Fruit fly (Drosophila melanogaster) whole organism, wandering third instar larva: Measurements from ENCODE around the gene hoip.

ENCODE experiments used
- CG32264 ChIP-seq: fragments of 200-800 bp; sonication (Bioruptor generic); optimal IDR thresholded peaks from 2 replicates; lab custom pipeline; 2016; ENCODE audit warnings: missing biosample characterization, missing genetic modification characterization
- CG9705 ChIP-seq: fragments of 200-800 bp; sonication (Bioruptor generic); optimal IDR thresholded peaks from 2 replicates; lab custom pipeline; 2018; ENCODE audit warnings: missing biosample characterization, mild to moderate bottlenecking, missing genetic modification characterization
- CrebA ChIP-seq: fragments of 200-800 bp; sonication (Bioruptor generic); optimal IDR thresholded peaks from 2 replicates; lab custom pipeline; 2016; ENCODE audit warnings: missing biosample characterization, mild to moderate bottlenecking, missing genetic modification characterization, borderline replicate concordance
- Dif ChIP-seq: fragments of 200-275, 200-300 bp; sonication (Bioruptor generic); optimal IDR thresholded peaks from 2 replicates; lab custom pipeline; 2018; ENCODE audit warnings: missing biosample characterization, missing genetic modification characterization; ENCODE audit not compliant: partially characterized antibody
- GATAd ChIP-seq: sonication (Bioruptor generic); optimal IDR thresholded peaks from 2 replicates; lab custom pipeline; 2016; ENCODE audit warnings: missing biosample characterization, missing genetic modification characterization
- HLH106 ChIP-seq: fragments of 200-800 bp; optimal IDR thresholded peaks from 3 replicates; lab custom pipeline; 2019; ENCODE audit warnings: missing biosample characterization, mild to moderate bottlenecking, missing genetic modification characterization, moderate library complexity
- Hnf4 ChIP-seq: fragments of 200-800 bp; sonication (Bioruptor generic); optimal IDR thresholded peaks from 2 replicates; lab custom pipeline; 2016; ENCODE audit warnings: missing biosample characterization, mild to moderate bottlenecking, missing genetic modification characterization
- Hr78 ChIP-seq: fragments of >200 bp; optimal IDR thresholded peaks from 2 replicates; lab custom pipeline; 2017; ENCODE audit warnings: missing biosample characterization, missing genetic modification characterization
- Hr83 ChIP-seq: fragments of 200-300 bp; sonication (Bioruptor generic); optimal IDR thresholded peaks from 2 replicates; lab custom pipeline; 2016; ENCODE audit warnings: missing biosample characterization, mild to moderate bottlenecking, missing genetic modification characterization, moderate library complexity; ENCODE audit not compliant: poor library complexity, severe bottlenecking
- Mio ChIP-seq: sonication (Bioruptor generic); optimal IDR thresholded peaks from 2 replicates; lab custom pipeline; 2016; ENCODE audit warnings: missing biosample characterization, missing genetic modification characterization
- Myc ChIP-seq: fragments of >200 bp; optimal IDR thresholded peaks from 2 replicates; lab custom pipeline; 2017
- OdsH ChIP-seq: fragments of 200-800 bp; sonication (Bioruptor generic); optimal IDR thresholded peaks from 2 replicates; lab custom pipeline; 2016; ENCODE audit warnings: missing biosample characterization, mild to moderate bottlenecking, missing genetic modification characterization
- Rel ChIP-seq, 2 experiments: fragments of 200-800 bp; sonication (Bioruptor generic) in 1 of 2; optimal IDR thresholded peaks; 2 replicates in 1 of 2; 3 replicates in 1 of 2; lab custom pipeline; 2016 to 2019; ENCODE audit warnings: mild to moderate bottlenecking in 2 of 2, missing biosample characterization in 2 of 2, missing genetic modification characterization in 2 of 2, moderate library complexity in 1 of 2
- br ChIP-seq: fragments of 200-800 bp; sonication (Bioruptor generic); optimal IDR thresholded peaks from 2 replicates; lab custom pipeline; 2016; ENCODE audit warnings: missing biosample characterization, missing genetic modification characterization
- brk ChIP-seq: fragments of 200-800 bp; sonication (Bioruptor generic); optimal IDR thresholded peaks from 2 replicates; lab custom pipeline; 2016; ENCODE audit warnings: missing biosample characterization, mild to moderate bottlenecking, missing genetic modification characterization
- dl ChIP-seq, 2 experiments: fragments of 175-275, 200-275 bp in 1 of 2; fragments of 200-275 bp in 1 of 2; sonication (Bioruptor generic); optimal IDR thresholded peaks; lab custom pipeline; 2018; ENCODE audit warnings: mild to moderate bottlenecking in 2 of 2, missing biosample characterization in 2 of 2, missing genetic modification characterization in 2 of 2, moderate library complexity in 2 of 2; ENCODE audit not compliant: partially characterized antibody in 2 of 2, insufficient read depth in 1 of 2
- dmrt93B ChIP-seq: fragments of 200-800 bp; sonication (Bioruptor generic); optimal IDR thresholded peaks from 2 replicates; lab custom pipeline; 2018; ENCODE audit warnings: missing biosample characterization, mild to moderate bottlenecking, missing genetic modification characterization
- fru ChIP-seq: fragments of 200-800 bp; sonication (Bioruptor generic); optimal IDR thresholded peaks from 3 replicates; lab custom pipeline; 2016; ENCODE audit warnings: missing biosample characterization, mild to moderate bottlenecking, missing genetic modification characterization
- h ChIP-seq: fragments of 200-800 bp; sonication (Bioruptor generic); optimal IDR thresholded peaks from 3 replicates; lab custom pipeline; 2016; ENCODE audit warnings: missing biosample characterization, mild to moderate bottlenecking, missing genetic modification characterization
- lola ChIP-seq: fragments of >200 bp; optimal IDR thresholded peaks from 2 replicates; lab custom pipeline; 2017; ENCODE audit warnings: missing biosample characterization, missing genetic modification characterization
- pan ChIP-seq: fragments of >200 bp; optimal IDR thresholded peaks from 2 replicates; lab custom pipeline; 2017
- rgr ChIP-seq: fragments of 200-800 bp; sonication (Bioruptor generic); optimal IDR thresholded peaks from 3 replicates; lab custom pipeline; 2016; ENCODE audit warnings: missing biosample characterization, mild to moderate bottlenecking, missing genetic modification characterization
- sage ChIP-seq: fragments of 200-800 bp; sonication (Bioruptor generic); optimal IDR thresholded peaks from 2 replicates; lab custom pipeline; 2016; ENCODE audit warnings: missing biosample characterization, mild to moderate bottlenecking, missing genetic modification characterization
- sv ChIP-seq: fragments of 200-800 bp; sonication (Bioruptor generic); optimal IDR thresholded peaks from 3 replicates; lab custom pipeline; 2016; ENCODE audit warnings: missing biosample characterization, missing genetic modification characterization
- tai ChIP-seq: sonication (Bioruptor generic); optimal IDR thresholded peaks from 2 replicates; lab custom pipeline; 2016; ENCODE audit warnings: missing biosample characterization, missing genetic modification characterization

Gene hoip

dm6 chr2L:9707103-9707502 is 7.5 kb downstream of the hoip start:
- no peak for TF ChIP-seq Mio (GFP tag; lab: Kevin White, UChicago)
- TF ChIP-seq sage, result no peak
- no peak for TF ChIP-seq Hr78 (GFP tag; lab: Kevin White, UChicago)
- no peak for TF ChIP-seq Hnf4 (GFP tag; lab: Kevin White, UChicago)
- no peak for TF ChIP-seq tai (GFP tag; lab: Kevin White, UChicago)
- TF ChIP-seq OdsH (GFP tag; lab: Kevin White, UChicago), result no peak

- no peak for TF ChIP-seq GATAd (GFP tag; lab: Kevin White, UChicago)
- TF ChIP-seq Myc (lab: Kevin White, UChicago), result no peak
- no peak for TF ChIP-seq Rel (GFP tag; optimal IDR thresholded peaks at IDR 0.05; lab: Kevin White, UChicago)
- peak; percentile 0 for TF ChIP-seq Rel (tag; optimal IDR thresholded peaks at IDR 0.05; lab: Kevin White, UChicago)
- no peak for TF ChIP-seq br (GFP tag; lab: Kevin White, UChicago)
- no peak for TF ChIP-seq sv
- TF ChIP-seq CrebA (GFP tag; lab: Kevin White, UChicago), result no peak
- no peak for TF ChIP-seq CG32264
- peak; percentile 47 for TF ChIP-seq h (GFP tag; lab: Kevin White, UChicago)
- TF ChIP-seq rgr (GFP tag; lab: Kevin White, UChicago), result peak; percentile 32
- no peak for TF ChIP-seq sage
- peak; percentile 9 for TF ChIP-seq fru (GFP tag; lab: Kevin White, UChicago)
- peak; percentile 78 for TF ChIP-seq Hr83
- no peak for TF ChIP-seq dmrt93B
- TF ChIP-seq brk, result peak; percentile 35
These were observed 8.0 kb downstream of the hoip start for dm6 chr2L:9707514-9708094.

dm6 chr2L:9711107-9711585 is 11.6 kb downstream of the hoip start, which contains the start of gene CG4364:
CG4364 (minus strand) TSS chr2L:9711271.
- peak; percentile 67 for TF ChIP-seq Myc (lab: Kevin White, UChicago)
- TF ChIP-seq fru (GFP tag; lab: Kevin White, UChicago), result no peak
- TF ChIP-seq HLH106 (tag; lab: Kevin White, UChicago), result no peak

- TF ChIP-seq dl (GFP tag; optimal IDR thresholded peaks at IDR 0.05; lab: Kevin White, UChicago; ENCODE audit: insufficient read depth in 1 of 2, partially characterized antibody in 2 of 2), result no peak
- TF ChIP-seq CrebA (GFP tag; lab: Kevin White, UChicago), result no peak
- TF ChIP-seq h (GFP tag; lab: Kevin White, UChicago), result peak; percentile 24
- no peak for TF ChIP-seq dmrt93B
These were observed 29.2 kb downstream of the hoip start for dm6 chr2L:9728791-9729190.

- no peak for TF ChIP-seq CG9705
- TF ChIP-seq Hnf4 (GFP tag; lab: Kevin White, UChicago), result no peak
- TF ChIP-seq Rel (GFP tag; optimal IDR thresholded peaks at IDR 0.05; lab: Kevin White, UChicago), result no peak
- peak; percentile 82 for TF ChIP-seq Rel (tag; optimal IDR thresholded peaks at IDR 0.05; lab: Kevin White, UChicago)
- TF ChIP-seq pan (lab: Kevin White, UChicago), result no peak
- TF ChIP-seq Hr83, result no peak
These were observed 30.2 kb downstream of the hoip start, which contains the start of gene CG13116 for dm6 chr2L:9729618-9730284. CG13116 (plus strand) TSS chr2L:9729940.

- TF ChIP-seq lola (no peak), Myc (lab: Kevin White, UChicago) (peak; percentile 72), sage (no peak)
- TF ChIP-seq, all 38 proteins: peak for 1
These were observed 31.7 kb downstream of the hoip start for dm6 chr2L:9731269-9731668.

- no peak for TF ChIP-seq Dif
- TF ChIP-seq sage, result no peak
These were observed 34.5 kb downstream of the hoip start for dm6 chr2L:9734134-9734533.
